Worm (Caenorhabditis elegans): ENCODE measurements around the gene R11H6.2.

R11H6.2 gene

DNA sequence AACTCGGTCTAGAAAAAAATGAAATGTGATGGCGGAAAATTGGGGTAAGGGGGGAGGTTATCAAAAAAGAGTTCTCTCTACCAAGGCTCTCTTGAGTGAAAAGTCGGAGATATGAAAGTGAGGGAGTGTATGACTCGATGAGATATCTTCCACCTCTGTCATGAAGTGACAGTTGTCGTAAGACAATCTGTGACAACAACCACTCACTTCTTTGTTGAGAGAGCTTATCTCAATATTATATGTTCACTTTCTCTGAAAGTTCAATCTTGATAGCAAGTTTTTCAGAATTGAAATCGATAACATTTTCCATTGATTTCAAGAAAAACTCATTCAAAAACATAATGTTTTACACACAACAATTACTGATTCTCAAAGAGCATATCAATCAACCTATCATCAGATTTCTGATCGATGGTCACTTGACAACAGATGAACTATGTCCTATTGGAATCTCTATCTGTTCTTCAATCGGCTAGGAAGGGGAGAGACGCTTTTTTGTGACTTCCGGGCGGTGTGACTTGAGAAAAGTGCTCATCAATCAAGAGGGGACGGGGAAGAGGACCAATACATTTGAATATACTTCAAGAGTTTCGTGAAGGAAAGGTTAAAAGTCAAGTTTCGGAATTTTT lies 20.9 kb upstream of the R11H6.2 start:
- TF ChIP-seq hlh-1 (tag; optimal IDR thresholded peaks at IDR 0.05) (peak; percentile 76), nhr-76 (tag; optimal IDR thresholded peaks at IDR 0.05) (no peak), unc-62 (GFP tag; optimal IDR thresholded peaks at IDR 0.05) (peak; percentile 79), unc-120 (tag; optimal IDR thresholded peaks at IDR 0.05; ENCODE audit: poor library complexity, severe bottlenecking) (peak; percentile 10)

DNA sequence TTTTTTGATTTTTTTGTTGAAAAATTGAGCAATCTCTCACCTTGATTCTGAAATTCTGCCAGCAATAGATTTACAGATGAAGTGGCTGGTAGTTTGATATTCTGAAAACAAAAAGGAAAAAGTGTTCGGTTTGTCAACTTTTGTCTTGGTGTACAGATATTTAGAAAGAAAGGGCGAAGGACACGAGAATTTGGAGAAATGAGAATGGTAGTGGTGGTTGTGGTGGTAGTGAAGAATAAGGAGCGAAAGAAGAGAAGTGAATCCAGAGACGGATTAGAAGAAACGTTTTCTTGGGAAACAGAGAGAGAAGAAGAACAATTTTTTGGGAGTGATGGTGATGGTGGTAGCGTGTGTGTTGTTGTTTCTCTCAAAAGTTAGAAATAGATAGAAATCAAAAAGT lies 18.2 kb upstream of the R11H6.2 start, which contains the start of gene gar-3:
Gene gar-3, minus strand, starts transcription at position 101 of the 400 bp plus-strand sequence.
- no peak for TF ChIP-seq tbx-8 (GFP tag; optimal IDR thresholded peaks at IDR 0.05)
- no peak for TF ChIP-seq nhr-237 (tag; optimal IDR thresholded peaks at IDR 0.05)
- TF ChIP-seq ceh-83 (GFP tag; optimal IDR thresholded peaks at IDR 0.05), result no peak
- no peak for TF ChIP-seq blmp-1 (tag; optimal IDR thresholded peaks at IDR 0.05)
- TF ChIP-seq ceh-43 (GFP tag; optimal IDR thresholded peaks at IDR 0.05), result no peak
- no peak for TF ChIP-seq mep-1 (tag; optimal IDR thresholded peaks at IDR 0.05)
- no peak for TF ChIP-seq mab-5 (tag; optimal IDR thresholded peaks at IDR 0.05)
- TF ChIP-seq drap-1 (GFP tag; optimal IDR thresholded peaks at IDR 0.05), result no peak
- no peak for TF ChIP-seq M03D4.4 (tag; optimal IDR thresholded peaks at IDR 0.05)
- TF ChIP-seq sptf-1 (tag; optimal IDR thresholded peaks at IDR 0.05), result no peak
- TF ChIP-seq nhr-76 (tag; optimal IDR thresholded peaks at IDR 0.05), result no peak
- TF ChIP-seq mls-2 (tag; optimal IDR thresholded peaks at IDR 0.05), result no peak
- TF ChIP-seq snpc-4 (tag; optimal IDR thresholded peaks at IDR 0.05), result no peak
- TF ChIP-seq nhr-12 (tag; optimal IDR thresholded peaks at IDR 0.05), result no peak
- TF ChIP-seq elt-3 (tag; optimal IDR thresholded peaks at IDR 0.05), result no peak
- no peak for TF ChIP-seq unc-39 (tag; optimal IDR thresholded peaks at IDR 0.05)
- TF ChIP-seq nhr-2 (tag; optimal IDR thresholded peaks at IDR 0.05), result no peak
- TF ChIP-seq ham-2 (GFP tag; optimal IDR thresholded peaks at IDR 0.05), result no peak
- no peak for TF ChIP-seq lsy-2 (tag; optimal IDR thresholded peaks at IDR 0.05)

DNA sequence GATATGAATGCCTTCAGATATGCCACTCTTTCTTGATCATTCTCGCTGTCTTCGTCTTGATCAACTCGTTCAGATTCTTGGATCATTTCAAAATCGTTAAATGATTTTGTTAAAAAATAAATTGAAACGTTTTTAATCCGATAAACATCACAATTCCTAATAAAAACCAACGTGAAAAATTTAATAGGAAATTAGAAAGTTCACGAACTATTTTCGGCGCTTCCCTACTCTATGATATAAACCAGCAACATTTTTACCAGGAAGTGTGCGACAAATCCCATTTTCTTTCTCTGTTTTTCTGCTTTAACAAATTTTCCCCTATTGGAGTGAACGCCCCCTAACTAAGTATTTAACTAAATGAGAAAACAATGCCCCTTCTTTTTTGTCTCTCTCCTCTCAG lies 12.5 kb upstream of the R11H6.2 start, which contains the start of gene Y40H4A.2:
Gene Y40H4A.2, minus strand, starts transcription at position 101 of the 400 bp plus-strand sequence.
- TF ChIP-seq cnd-1 (tag; optimal IDR thresholded peaks at IDR 0.05), result no peak
- TF ChIP-seq mls-2 (tag; optimal IDR thresholded peaks at IDR 0.05), result no peak
- no peak for TF ChIP-seq mab-5 (tag; optimal IDR thresholded peaks at IDR 0.05)
- no peak for TF ChIP-seq hlh-1 (tag; optimal IDR thresholded peaks at IDR 0.05)
- no peak for TF ChIP-seq nhr-237 (tag; optimal IDR thresholded peaks at IDR 0.05)
- TF ChIP-seq unc-120 (tag; optimal IDR thresholded peaks at IDR 0.05; ENCODE audit: poor library complexity, severe bottlenecking), result no peak
- TF ChIP-seq elt-1 (tag; optimal IDR thresholded peaks at IDR 0.05; ENCODE audit: borderline replicate concordance, insufficient read depth), result no peak
- TF ChIP-seq ztf-11 (tag; optimal IDR thresholded peaks at IDR 0.05), result no peak
- no peak for TF ChIP-seq M03D4.4 (tag; optimal IDR thresholded peaks at IDR 0.05)
- no peak for TF ChIP-seq elt-3 (tag; optimal IDR thresholded peaks at IDR 0.05)
- no peak for TF ChIP-seq ceh-83 (GFP tag; optimal IDR thresholded peaks at IDR 0.05)

- no peak for TF ChIP-seq nhr-76 (tag; optimal IDR thresholded peaks at IDR 0.05)
- no peak for TF ChIP-seq ham-2 (GFP tag; optimal IDR thresholded peaks at IDR 0.05)
- TF ChIP-seq ceh-43 (GFP tag; optimal IDR thresholded peaks at IDR 0.05), result no peak
- no peak for TF ChIP-seq bed-3 (GFP tag; optimal IDR thresholded peaks at IDR 0.05)
- TF ChIP-seq ces-1 (GFP tag; optimal IDR thresholded peaks at IDR 0.05), result no peak
- no peak for TF ChIP-seq cnd-1 (tag; optimal IDR thresholded peaks at IDR 0.05)
- TF ChIP-seq zip-8 (tag; optimal IDR thresholded peaks at IDR 0.05), result no peak
- no peak for TF ChIP-seq snpc-4 (tag; optimal IDR thresholded peaks at IDR 0.05)
- TF ChIP-seq ceh-39 (tag; optimal IDR thresholded peaks at IDR 0.05), result no peak
- TF ChIP-seq sem-2 (GFP tag; optimal IDR thresholded peaks at IDR 0.05), result no peak
- no peak for TF ChIP-seq M03D4.4 (tag; optimal IDR thresholded peaks at IDR 0.05)
- TF ChIP-seq nhr-237 (tag; optimal IDR thresholded peaks at IDR 0.05), result no peak
- no peak for TF ChIP-seq pha-4 (tag; optimal IDR thresholded peaks at IDR 0.05)
- TF ChIP-seq mab-5 (tag; optimal IDR thresholded peaks at IDR 0.05), result no peak
- TF ChIP-seq elt-1 (tag; optimal IDR thresholded peaks at IDR 0.05; ENCODE audit: borderline replicate concordance, insufficient read depth), result no peak
- TF ChIP-seq blmp-1 (tag; optimal IDR thresholded peaks at IDR 0.05), result no peak
- no peak for TF ChIP-seq lin-13 (tag; optimal IDR thresholded peaks at IDR 0.05)
- no peak for TF ChIP-seq flh-1 (GFP tag; optimal IDR thresholded peaks at IDR 0.05)
- no peak for TF ChIP-seq sptf-1 (tag; optimal IDR thresholded peaks at IDR 0.05)
- no peak for TF ChIP-seq tbx-8 (GFP tag; optimal IDR thresholded peaks at IDR 0.05)
These were observed 3.7 kb upstream of the R11H6.2 start for ce11 chrV:14594103-14594502.
